Fruit fly (Drosophila melanogaster) whole organism, embryonic: ENCODE results near the gene SMC6.

Experiments
- Bteb2 ChIP-seq: fragments of 200-800 bp; sonication (Bioruptor generic); optimal IDR thresholded peaks from 2 replicates; lab custom pipeline; 2016; ENCODE audit warnings: missing biosample characterization, missing genetic modification characterization
- CG1602 ChIP-seq: fragments of 200-800 bp; sonication (Bioruptor generic); optimal IDR thresholded peaks from 3 replicates; lab custom pipeline; 2016; ENCODE audit warnings: missing biosample characterization, missing genetic modification characterization
- CG17385 ChIP-seq: fragments of 200-800 bp; sonication (Bioruptor generic); optimal IDR thresholded peaks from 3 replicates; lab custom pipeline; 2018; ENCODE audit warnings: missing biosample characterization, mild to moderate bottlenecking, missing genetic modification characterization
- CG18262 ChIP-seq: fragments of 200-800 bp; optimal IDR thresholded peaks from 3 replicates; lab custom pipeline; 2019; ENCODE audit warnings: missing biosample characterization, mild to moderate bottlenecking, missing genetic modification characterization, moderate library complexity
- CG30403 ChIP-seq: fragments of 200-800 bp; sonication (Bioruptor generic); optimal IDR thresholded peaks from 3 replicates; lab custom pipeline; 2016; ENCODE audit warnings: missing biosample characterization, missing genetic modification characterization
- CG34422 ChIP-seq: fragments of 200-800 bp; sonication (Bioruptor generic); IDR thresholded peaks from 3 replicates; pipeline ENCODE4 v1.3.6; 2022; ENCODE audit warnings: missing biosample characterization, missing genetic modification characterization
- CG4730 ChIP-seq: fragments of 200-800 bp; sonication (Bioruptor generic); IDR thresholded peaks from 2 replicates; pipeline ENCODE4 v1.3.6; 2022; ENCODE audit warnings: missing biosample characterization, missing genetic modification characterization
- CG5180 ChIP-seq: fragments of 200-800 bp; sonication (Bioruptor generic); optimal IDR thresholded peaks from 3 replicates; lab custom pipeline; 2017; ENCODE audit warnings: missing biosample characterization, missing genetic modification characterization, mild to moderate bottlenecking, moderate library complexity, missing genetic modification reagents
- CG8089 ChIP-seq: fragments of 200-800 bp; sonication (Bioruptor generic); optimal IDR thresholded peaks from 3 replicates; lab custom pipeline; 2016; ENCODE audit warnings: missing biosample characterization, missing genetic modification characterization
- Doc2 ChIP-seq: fragments of 200-800 bp; sonication (Bioruptor generic); IDR thresholded peaks from 2 replicates; pipeline ENCODE4 v1.3.6; 2022; ENCODE audit warnings: missing biosample characterization, missing genetic modification characterization
- Elba2 ChIP-seq: fragments of 200-800 bp; sonication (Bioruptor generic); optimal IDR thresholded peaks from 3 replicates; lab custom pipeline; 2016; ENCODE audit warnings: missing biosample characterization, missing genetic modification characterization
- Ets65A ChIP-seq: fragments of 200-800 bp; sonication (Bioruptor generic); peaks from one replicate; lab custom pipeline; 2016; ENCODE audit warnings: missing biosample characterization, missing genetic modification characterization
- GATAe ChIP-seq: fragments of 200-800 bp; sonication (Bioruptor generic); conservative IDR thresholded peaks from 2 replicates; pipeline ENCODE4 v1.3.6; 2022; ENCODE audit warnings: missing biosample characterization, missing genetic modification characterization
- HLH54F ChIP-seq: fragments of 200-800 bp; sonication (Bioruptor generic); optimal IDR thresholded peaks from 3 replicates; lab custom pipeline; 2016; ENCODE audit warnings: missing biosample characterization, missing genetic modification characterization
- Lhr ChIP-seq: fragments of 200-800 bp; sonication (Bioruptor generic); optimal IDR thresholded peaks from 3 replicates; lab custom pipeline; 2017; ENCODE audit warnings: mild to moderate bottlenecking, missing biosample characterization, missing genetic modification reagents, missing genetic modification characterization
- MBD-R2 ChIP-seq: fragments of 200-800 bp; sonication (Bioruptor generic); IDR thresholded peaks from 2 replicates; pipeline ENCODE4 v1.3.6; 2022; ENCODE audit warnings: missing biosample characterization, missing genetic modification characterization
- MESR4 ChIP-seq: fragments of 200-800 bp; sonication (Bioruptor generic); optimal IDR thresholded peaks from 2 replicates; lab custom pipeline; 2018; ENCODE audit warnings: missing biosample characterization, mild to moderate bottlenecking, missing genetic modification characterization, moderate library complexity
- Nf-YA ChIP-seq: fragments of 200-800 bp; sonication (Bioruptor generic); IDR thresholded peaks from 2 replicates; pipeline ENCODE4 v1.3.6; 2022; ENCODE audit warnings: missing biosample characterization, missing genetic modification characterization
- Nf-YB ChIP-seq: fragments of 200-800 bp; sonication (Bioruptor generic); optimal IDR thresholded peaks from 3 replicates; lab custom pipeline; 2019; ENCODE audit warnings: missing biosample characterization, mild to moderate bottlenecking, missing genetic modification characterization, moderate library complexity
- Optix ChIP-seq: fragments of 200-800 bp; sonication (Bioruptor generic); IDR thresholded peaks from 3 replicates; pipeline ENCODE4 v1.3.6; 2022; ENCODE audit warnings: missing biosample characterization, missing genetic modification characterization
- Pdp1 ChIP-seq, 2 experiments: fragments of 200-800 bp; sonication (Bioruptor generic); optimal IDR thresholded peaks; 3 replicates each; lab custom pipeline; 2016; ENCODE audit warnings: missing biosample characterization in 2 of 2, missing genetic modification characterization in 2 of 2, mild to moderate bottlenecking in 1 of 2, moderate library complexity in 1 of 2
- Ravus ChIP-seq: fragments of 200-800 bp; sonication (Bioruptor generic); IDR thresholded peaks from 2 replicates; pipeline ENCODE4 v1.3.6; 2022; ENCODE audit warnings: missing biosample characterization, missing genetic modification characterization
- Sox100B ChIP-seq: fragments of 200-800 bp; sonication (Bioruptor generic); optimal IDR thresholded peaks from 3 replicates; lab custom pipeline; 2018; ENCODE audit warnings: missing biosample characterization, mild to moderate bottlenecking, missing genetic modification characterization
- Sox102F ChIP-seq: fragments of 200-800 bp; sonication (Bioruptor generic); optimal IDR thresholded peaks from 2 replicates; lab custom pipeline; 2018; ENCODE audit warnings: missing biosample characterization, mild to moderate bottlenecking, missing genetic modification characterization, moderate library complexity
- Ssrp ChIP-seq: fragments of 200-800 bp; sonication (Bioruptor generic); optimal IDR thresholded peaks from 2 replicates; lab custom pipeline; 2018; ENCODE audit warnings: missing biosample characterization, mild to moderate bottlenecking, missing genetic modification characterization, moderate library complexity
- Vsx1 ChIP-seq: fragments of 200-800 bp; sonication (Bioruptor generic); optimal IDR thresholded peaks from 2 replicates; lab custom pipeline; 2017; ENCODE audit warnings: missing biosample characterization, mild to moderate bottlenecking, missing genetic modification characterization, missing genetic modification reagents
- YL-1 ChIP-seq: fragments of 200-800 bp; sonication (Bioruptor generic); optimal IDR thresholded peaks from 3 replicates; lab custom pipeline; 2017; ENCODE audit warnings: missing biosample characterization, mild to moderate bottlenecking, missing genetic modification characterization
- ab ChIP-seq: fragments of 200-800 bp; sonication (Bioruptor generic); optimal IDR thresholded peaks from 2 replicates; lab custom pipeline; 2016; ENCODE audit warnings: missing biosample characterization, missing genetic modification characterization
- aop ChIP-seq: fragments of 200-800 bp; sonication (Bioruptor generic); IDR thresholded peaks from 2 replicates; pipeline ENCODE4 v1.3.6; 2022; ENCODE audit warnings: missing biosample characterization, missing genetic modification characterization
- bbx ChIP-seq: fragments of 200-800 bp; sonication (Bioruptor generic); IDR thresholded peaks from 2 replicates; pipeline ENCODE4 v1.3.6; 2022; ENCODE audit warnings: missing biosample characterization, missing genetic modification characterization; ENCODE audit not compliant: partially characterized antibody
- bigmax ChIP-seq: fragments of 200-800 bp; sonication (Bioruptor generic); optimal IDR thresholded peaks from 2 replicates; lab custom pipeline; 2018; ENCODE audit warnings: missing biosample characterization, mild to moderate bottlenecking, missing genetic modification characterization
- chn ChIP-seq: fragments of 200-800 bp; sonication (Bioruptor generic); optimal IDR thresholded peaks from 2 replicates; lab custom pipeline; 2016; ENCODE audit warnings: missing biosample characterization, missing genetic modification characterization
- crp ChIP-seq, 2 experiments: fragments of 200-800 bp; sonication (Bioruptor generic); optimal IDR thresholded peaks; 2 replicates in 1 of 2; 3 replicates in 1 of 2; lab custom pipeline; 2017; ENCODE audit warnings: missing biosample characterization in 2 of 2, missing genetic modification characterization in 2 of 2, mild to moderate bottlenecking in 1 of 2, moderate library complexity in 1 of 2
- dpn ChIP-seq, 2 experiments: fragments of 200-800 bp; sonication (Bioruptor generic); optimal IDR thresholded peaks; 3 replicates each; lab custom pipeline; 2016; ENCODE audit warnings: missing biosample characterization in 2 of 2, missing genetic modification characterization in 2 of 2
- fru ChIP-seq: fragments of >200 bp; optimal IDR thresholded peaks from 2 replicates; lab custom pipeline; 2017
- ftz-f1 ChIP-seq: fragments of 200-800 bp; sonication (Bioruptor generic); optimal IDR thresholded peaks from 2 replicates; lab custom pipeline; 2016; ENCODE audit warnings: missing biosample characterization, missing genetic modification characterization
- hbn ChIP-seq: fragments of 200-800 bp; sonication (Bioruptor generic); IDR thresholded peaks from 2 replicates; pipeline ENCODE4 v1.3.6; 2022; ENCODE audit warnings: missing biosample characterization, missing genetic modification characterization; ENCODE audit not compliant: partially characterized antibody
- ind ChIP-seq: fragments of 200-800 bp; sonication (Bioruptor generic); optimal IDR thresholded peaks from 3 replicates; lab custom pipeline; 2016; ENCODE audit warnings: missing biosample characterization, missing genetic modification characterization
- kay ChIP-seq: fragments of 200-800 bp; sonication (Bioruptor generic); optimal IDR thresholded peaks from 2 replicates; lab custom pipeline; 2016; ENCODE audit warnings: missing biosample characterization, missing genetic modification characterization
- oc ChIP-seq: fragments of 200-800 bp; sonication (Bioruptor generic); optimal IDR thresholded peaks from 2 replicates; lab custom pipeline; 2018; ENCODE audit warnings: missing biosample characterization, mild to moderate bottlenecking, missing genetic modification characterization, moderate library complexity
- otp ChIP-seq: fragments of 200-800 bp; sonication (Bioruptor generic); IDR thresholded peaks from 3 replicates; pipeline ENCODE4, ENCODE4 v1.3.6; 2022; ENCODE audit warnings: missing biosample characterization, missing genetic modification characterization
- ro ChIP-seq: fragments of 200-800 bp; sonication (Bioruptor generic); IDR thresholded peaks from 2 replicates; pipeline ENCODE4 v1.3.6; 2022; ENCODE audit warnings: missing biosample characterization, missing genetic modification characterization
- sna ChIP-seq: fragments of 200-800 bp; sonication (Bioruptor generic); IDR thresholded peaks from 2 replicates; pipeline ENCODE4 v1.3.6; 2022; ENCODE audit warnings: missing biosample characterization, missing genetic modification characterization; ENCODE audit not compliant: partially characterized antibody
- ssp ChIP-seq: fragments of 200-800 bp; sonication (Bioruptor generic); IDR thresholded peaks from 2 replicates; pipeline ENCODE4 v1.3.6; 2022; ENCODE audit warnings: missing biosample characterization, missing genetic modification characterization
- zf30C ChIP-seq: fragments of 200-800 bp; sonication (Bioruptor generic); optimal IDR thresholded peaks from 3 replicates; lab custom pipeline; 2018; ENCODE audit warnings: missing biosample characterization, mild to moderate bottlenecking, missing genetic modification characterization

The SMC6 gene

dm6 chr3R:24163556-24164022 is 29.6 kb downstream of the SMC6 start, which contains the start of gene Apc2 (continued):
- TF ChIP-seq Ets65A (peak; percentile 79), MBD-R2 (GFP tag; lab: Robert Waterston, UW) (no peak), HLH54F (peak; percentile 36), otp (GFP tag; lab: Robert Waterston, UW) (no peak), Ssrp (tag; lab: Kevin White, UChicago) (peak; percentile 53), Doc2 (GFP tag; lab: Robert Waterston, UW) (no peak), aop (GFP tag; lab: Robert Waterston, UW) (no peak), GATAe (GFP tag; lab: Robert Waterston, UW) (no peak)

dm6 chr3R:24162774-24163555 is 30.3 kb downstream of the SMC6 start, which contains the start of gene mRpS24:
TSS of gene mRpS24 (minus strand) at chr3R:24163545.
- TF ChIP-seq MESR4 (peak; percentile 52), sna (GFP tag; lab: Robert Waterston, UW) (peak; percentile 72), Elba2 (GFP tag; lab: Kevin White, UChicago) (peak; percentile 94), CG34422 (GFP tag; lab: Robert Waterston, UW) (peak; percentile 51; the same call in 1 of the 3 replicates), Ravus (GFP tag; lab: Robert Waterston, UW) (no peak), YL-1 (GFP tag; lab: Kevin White, UChicago) (peak; percentile 32), MBD-R2 (GFP tag; lab: Robert Waterston, UW) (peak; percentile 67), hbn (GFP tag; lab: Robert Waterston, UW) (0 out of 2 replicates have a peak, but pooled peaks have one; percentile 58), Pdp1 (GFP tag; optimal IDR thresholded peaks at IDR 0.05; lab: Kevin White, UChicago) (peak in 1 of 2 experiments; percentile 97), fru (lab: Kevin White, UChicago) (no peak), crp (GFP tag; optimal IDR thresholded peaks at IDR 0.05; lab: Kevin White, UChicago) (peak in 1 of 2 experiments; percentile 88), CG5180 (no peak), ro (GFP tag; lab: Robert Waterston, UW) (no peak), bigmax (peak; percentile 60), Optix (GFP tag; lab: Robert Waterston, UW) (no peak), CG4730 (GFP tag; lab: Robert Waterston, UW) (no peak)

- TF ChIP-seq otp (GFP tag; lab: Robert Waterston, UW) = peak; percentile 85
- TF ChIP-seq CG18262 = peak; percentile 90
- peak; percentile 91 for TF ChIP-seq Sox102F
- no peak for TF ChIP-seq Lhr
- TF ChIP-seq CG8089 (GFP tag; lab: Kevin White, UChicago) = no peak
- peak; percentile 89 for TF ChIP-seq ind (GFP tag; lab: Kevin White, UChicago)
- peak; percentile 92 for TF ChIP-seq CG30403 (GFP tag; lab: Kevin White, UChicago)
- TF ChIP-seq oc (tag; lab: Kevin White, UChicago) = no peak
- no peak for TF ChIP-seq zf30C
- peak; percentile 70 for TF ChIP-seq Nf-YB
- TF ChIP-seq bbx = peak; percentile 42
- TF ChIP-seq Vsx1 (GFP tag; lab: Kevin White, UChicago) = no peak
- TF ChIP-seq CG1602 (GFP tag; lab: Kevin White, UChicago) = peak; percentile 86
- peak; percentile 87 for TF ChIP-seq ssp (GFP tag; lab: Robert Waterston, UW)
- peak; percentile 70 for TF ChIP-seq chn (GFP tag; lab: Kevin White, UChicago)
- peak; percentile 83 for TF ChIP-seq Nf-YA (GFP tag; lab: Robert Waterston, UW)
- peak; percentile 4 for TF ChIP-seq ab (GFP tag; lab: Kevin White, UChicago)
- TF ChIP-seq Bteb2 (GFP tag; lab: Kevin White, UChicago) = no peak
- peak; percentile 82 for TF ChIP-seq CG17385
- TF ChIP-seq kay (GFP tag; lab: Kevin White, UChicago) = peak; percentile 81
- TF ChIP-seq dpn (GFP tag; optimal IDR thresholded peaks at IDR 0.05; lab: Kevin White, UChicago) = peak; percentile 7 to 91
- no peak for TF ChIP-seq ftz-f1 (GFP tag; lab: Kevin White, UChicago)
- peak; percentile 86 for TF ChIP-seq Sox100B (GFP tag; lab: Kevin White, UChicago)
Observed at dm6 chr3R:24161173-24161811, 31.9 kb downstream of the SMC6 start, which contains the start of the genes Myo95E and TBC1d7. TSS of gene Myo95E (minus strand) at chr3R:24161498. TSS of gene TBC1d7 (plus strand) at chr3R:24161727.
